Fruit fly (Drosophila melanogaster) whole organism, adult: ENCODE measurements around the gene ect.

Source experiments
- CG11617 ChIP-seq: fragments of 200-800 bp; sonication (Bioruptor generic); optimal IDR thresholded peaks from 2 replicates; lab custom pipeline; 2017; ENCODE audit warnings: mild to moderate bottlenecking, missing biosample characterization, missing genetic modification reagents, missing genetic modification characterization
- CG12768 ChIP-seq: fragments of 200-800 bp; sonication (Bioruptor generic); optimal IDR thresholded peaks from 2 replicates; lab custom pipeline; 2017; ENCODE audit warnings: missing biosample characterization, missing genetic modification characterization, mild to moderate bottlenecking, moderate library complexity, missing genetic modification reagents
- CG14711 ChIP-seq: fragments of 200-800 bp; sonication (Bioruptor generic); optimal IDR thresholded peaks from 2 replicates; lab custom pipeline; 2018; ENCODE audit warnings: missing biosample characterization, mild to moderate bottlenecking, missing genetic modification characterization, moderate library complexity
- CG1620 ChIP-seq: fragments of 200-800 bp; sonication (Bioruptor generic); optimal IDR thresholded peaks from 2 replicates; lab custom pipeline; 2016; ENCODE audit warnings: missing biosample characterization, missing genetic modification characterization
- CG33017 ChIP-seq: fragments of 200-800 bp; sonication (Bioruptor generic); optimal IDR thresholded peaks from 2 replicates; lab custom pipeline; 2018; ENCODE audit warnings: missing biosample characterization, mild to moderate bottlenecking, missing genetic modification characterization, moderate library complexity
- CG5204 ChIP-seq: fragments of 200-800 bp; sonication (Bioruptor generic); optimal IDR thresholded peaks from 2 replicates; lab custom pipeline; 2016; ENCODE audit warnings: missing biosample characterization, missing genetic modification characterization
- CG7045 ChIP-seq: fragments of 200-800 bp; sonication (Bioruptor generic); optimal IDR thresholded peaks from 2 replicates; lab custom pipeline; 2017; ENCODE audit warnings: missing biosample characterization, mild to moderate bottlenecking, missing genetic modification characterization
- CG7101 ChIP-seq: fragments of 200-800 bp; sonication (Bioruptor generic); optimal IDR thresholded peaks from 2 replicates; lab custom pipeline; 2018; ENCODE audit warnings: missing biosample characterization, mild to moderate bottlenecking, missing genetic modification characterization, moderate library complexity
- Clk ChIP-seq: fragments of 200-800 bp; sonication (Bioruptor generic); optimal IDR thresholded peaks from 2 replicates; lab custom pipeline; 2017; ENCODE audit warnings: missing biosample characterization, missing genetic modification characterization
- Crg-1 ChIP-seq: fragments of 200-800 bp; sonication (Bioruptor generic); optimal IDR thresholded peaks from 2 replicates; lab custom pipeline; 2016; ENCODE audit warnings: missing biosample characterization, missing genetic modification characterization
- Hr96 ChIP-seq: fragments of 200-800 bp; sonication (Bioruptor generic); optimal IDR thresholded peaks from 2 replicates; lab custom pipeline; 2016; ENCODE audit warnings: missing biosample characterization, missing genetic modification characterization
- Mnt ChIP-seq: fragments of 200-800 bp; sonication (Bioruptor generic); optimal IDR thresholded peaks from 2 replicates; lab custom pipeline; 2016; ENCODE audit warnings: missing biosample characterization, mild to moderate bottlenecking, missing genetic modification characterization
- bab1 ChIP-seq: fragments of 200-800 bp; sonication (Bioruptor generic); optimal IDR thresholded peaks from 3 replicates; lab custom pipeline; 2019; ENCODE audit warnings: missing biosample characterization, mild to moderate bottlenecking, missing genetic modification characterization, moderate library complexity
- cic ChIP-seq: fragments of 200-800 bp; sonication (Bioruptor generic); optimal IDR thresholded peaks from 2 replicates; lab custom pipeline; 2017; ENCODE audit warnings: missing biosample characterization, mild to moderate bottlenecking, missing genetic modification characterization, moderate library complexity
- cnc ChIP-seq, 2 experiments: fragments of >200 bp; optimal IDR thresholded peaks; 2 replicates each; lab custom pipeline; 2017
- kay ChIP-seq: fragments of 200-800 bp; sonication (Bioruptor generic); peaks from one replicate; lab custom pipeline; 2016; ENCODE audit warnings: missing biosample characterization, missing genetic modification characterization, borderline replicate concordance
- ovo ChIP-seq: fragments of 200-800 bp; sonication (Bioruptor generic); optimal IDR thresholded peaks from 2 replicates; lab custom pipeline; 2016; ENCODE audit warnings: missing biosample characterization, missing genetic modification characterization
- pad ChIP-seq: fragments of 200-800 bp; sonication (Bioruptor generic); optimal IDR thresholded peaks from 3 replicates; lab custom pipeline; 2017; ENCODE audit warnings: missing biosample characterization, missing genetic modification characterization, mild to moderate bottlenecking, moderate library complexity, missing genetic modification reagents
- tj ChIP-seq: fragments of 200-800 bp; sonication (Bioruptor generic); optimal IDR thresholded peaks from 3 replicates; lab custom pipeline; 2017; ENCODE audit warnings: missing biosample characterization, mild to moderate bottlenecking, missing genetic modification characterization, moderate library complexity
- toe ChIP-seq: fragments of 200-800 bp; sonication (Bioruptor generic); optimal IDR thresholded peaks from 2 replicates; lab custom pipeline; 2016; ENCODE audit warnings: missing biosample characterization, missing genetic modification characterization

The ect gene

DNA sequence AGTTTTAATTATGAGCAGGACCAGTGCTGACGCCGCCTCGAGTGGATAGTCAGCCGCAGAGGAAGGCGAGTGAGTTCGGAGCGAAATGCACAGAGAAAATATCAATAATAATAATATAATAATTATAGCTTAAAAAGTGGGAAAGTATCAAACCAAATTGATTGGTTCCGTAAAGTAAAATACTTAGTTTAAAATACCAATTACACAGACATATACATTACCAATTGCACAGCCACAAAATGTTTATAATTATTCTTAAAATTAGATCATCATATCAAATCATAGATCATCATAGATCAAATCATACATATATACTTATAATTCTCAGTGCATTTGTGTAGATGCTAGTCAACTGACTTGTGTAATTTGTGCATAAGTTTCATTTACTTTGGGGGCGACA is 36.9 kb upstream of the ect start:
- TF ChIP-seq bab1 (GFP tag; lab: Kevin White, UChicago) (no peak), CG12768 (GFP tag; lab: Kevin White, UChicago) (no peak), Mnt (no peak), ovo (GFP tag; lab: Kevin White, UChicago) (no peak), CG33017 (tag; lab: Kevin White, UChicago) (no peak), tj (GFP tag; lab: Kevin White, UChicago) (no peak), CG14711 (no peak), CG11617 (no peak), toe (no peak), CG5204 (no peak), CG7101 (tag; lab: Kevin White, UChicago) (no peak), CG1620 (GFP tag; lab: Kevin White, UChicago) (no peak), cic (GFP tag; lab: Kevin White, UChicago) (no peak), kay (GFP tag; lab: Kevin White, UChicago) (no peak), Clk (GFP tag; lab: Kevin White, UChicago) (no peak), Hr96 (GFP tag; lab: Kevin White, UChicago) (no peak), Crg-1 (no peak)

dm6 chr3L:10233025-10233424 is 31.4 kb upstream of the ect start:
- TF ChIP-seq cnc (optimal IDR thresholded peaks at IDR 0.05; lab: Kevin White, UChicago) (no peak), CG14711 (no peak), CG7101 (tag; lab: Kevin White, UChicago) (no peak)

DNA sequence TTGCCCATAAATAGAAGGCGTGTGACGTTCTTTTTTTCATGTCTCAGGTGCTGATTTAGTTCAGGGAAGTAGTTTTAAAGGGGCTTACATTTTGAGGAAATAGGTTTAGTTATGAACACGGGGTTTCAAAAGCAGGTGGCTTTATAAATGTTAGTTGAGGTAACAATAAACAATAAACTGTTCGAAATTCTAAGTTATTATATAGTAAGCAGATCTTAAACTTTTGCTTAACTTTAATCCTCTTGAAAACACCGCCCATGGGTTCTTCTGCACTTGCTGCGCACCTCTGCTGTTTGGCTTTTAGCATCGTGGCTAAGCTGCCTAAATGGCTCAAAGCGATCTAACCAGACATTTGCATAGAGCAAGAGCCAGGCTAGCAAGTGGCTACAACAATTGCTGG is 28.9 kb upstream of the ect start:
- TF ChIP-seq CG11617 (no peak), bab1 (GFP tag; lab: Kevin White, UChicago) (no peak), CG12768 (GFP tag; lab: Kevin White, UChicago) (no peak), CG33017 (tag; lab: Kevin White, UChicago) (no peak), CG7101 (tag; lab: Kevin White, UChicago) (no peak), CG1620 (GFP tag; lab: Kevin White, UChicago) (no peak)

DNA sequence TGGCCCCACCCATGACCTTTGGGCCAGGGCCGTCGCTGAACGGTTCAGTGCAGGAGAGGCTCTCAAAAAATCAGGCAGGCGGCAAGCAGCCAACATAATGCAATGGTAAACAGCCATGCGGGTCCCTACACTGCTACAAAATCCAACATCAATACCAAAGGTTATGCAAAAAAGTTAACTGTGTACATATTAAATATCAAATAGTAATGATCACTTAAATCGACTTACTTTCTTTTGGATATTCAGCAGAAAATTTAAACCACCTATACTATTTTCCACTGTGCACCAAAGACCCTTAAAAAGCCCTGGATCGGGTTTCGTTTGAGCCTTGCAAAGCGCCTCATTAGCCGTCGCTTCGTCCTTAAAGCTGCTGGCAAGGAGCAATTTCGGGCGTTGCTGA is 25.5 kb upstream of the ect start:
- no peak for TF ChIP-seq kay (GFP tag; lab: Kevin White, UChicago)
- TF ChIP-seq cnc (optimal IDR thresholded peaks at IDR 0.05; lab: Kevin White, UChicago): no peak

DNA sequence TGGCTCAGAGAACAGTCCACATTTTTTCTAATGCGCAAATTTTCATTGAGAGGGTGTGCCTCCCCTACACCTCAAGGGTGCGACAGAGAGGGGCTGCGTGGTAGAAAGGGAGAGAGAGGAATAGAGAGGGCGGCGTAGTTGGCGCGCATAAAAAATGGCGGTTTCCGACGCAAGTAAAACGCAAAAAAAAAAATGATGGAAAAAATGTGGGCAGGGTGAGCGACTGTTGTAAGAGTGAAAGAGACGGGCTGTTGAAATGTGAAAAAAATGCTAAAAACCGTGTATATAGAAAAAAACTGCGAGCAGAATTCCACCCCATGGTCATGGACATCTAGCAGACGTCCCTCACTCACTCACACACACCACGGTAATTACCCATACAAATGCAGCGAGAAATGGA is 24.4 kb upstream of the ect start:
- TF ChIP-seq CG12768 (GFP tag; lab: Kevin White, UChicago): no peak
- TF ChIP-seq tj (GFP tag; lab: Kevin White, UChicago): no peak
- no peak for TF ChIP-seq CG7045 (GFP tag; lab: Kevin White, UChicago)
- no peak for TF ChIP-seq toe
- no peak for TF ChIP-seq cnc (optimal IDR thresholded peaks at IDR 0.05; lab: Kevin White, UChicago)
- TF ChIP-seq Crg-1: no peak
- no peak for TF ChIP-seq CG7101 (tag; lab: Kevin White, UChicago)
- no peak for TF ChIP-seq ovo (GFP tag; lab: Kevin White, UChicago)

DNA sequence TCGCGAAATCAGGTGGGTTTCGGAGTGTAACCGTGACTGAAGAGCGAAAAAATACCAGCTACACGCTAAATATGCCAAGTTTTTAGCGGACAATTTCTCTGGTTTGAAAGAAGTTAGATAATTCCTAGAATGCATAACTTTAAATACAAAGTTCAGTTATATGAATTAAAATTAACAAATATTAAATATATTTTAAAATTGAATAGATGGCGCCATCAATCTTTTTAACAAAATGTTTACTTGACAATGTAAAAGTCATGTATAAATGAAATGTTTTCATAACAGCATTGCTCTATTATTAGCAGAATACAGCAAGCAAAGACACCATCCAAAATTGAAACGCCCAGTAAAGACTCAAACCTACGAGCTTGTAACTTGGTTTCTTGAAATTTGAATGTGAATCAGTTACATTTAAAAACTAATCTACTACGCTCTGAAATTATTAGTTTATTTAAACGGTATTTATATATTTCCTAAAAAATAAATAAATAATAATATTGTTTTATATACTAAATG is 23.6 kb upstream of the ect start, which contains the start of gene scramb1:
scramb1 (minus strand) TSS at position 27 of the 516 bp plus-strand sequence.
- TF ChIP-seq toe: no peak
- TF ChIP-seq bab1 (GFP tag; lab: Kevin White, UChicago): no peak
- TF ChIP-seq CG33017 (tag; lab: Kevin White, UChicago): no peak
- no peak for TF ChIP-seq Hr96 (GFP tag; lab: Kevin White, UChicago)
- TF ChIP-seq cnc (optimal IDR thresholded peaks at IDR 0.05; lab: Kevin White, UChicago): no peak
- TF ChIP-seq Crg-1: no peak

DNA sequence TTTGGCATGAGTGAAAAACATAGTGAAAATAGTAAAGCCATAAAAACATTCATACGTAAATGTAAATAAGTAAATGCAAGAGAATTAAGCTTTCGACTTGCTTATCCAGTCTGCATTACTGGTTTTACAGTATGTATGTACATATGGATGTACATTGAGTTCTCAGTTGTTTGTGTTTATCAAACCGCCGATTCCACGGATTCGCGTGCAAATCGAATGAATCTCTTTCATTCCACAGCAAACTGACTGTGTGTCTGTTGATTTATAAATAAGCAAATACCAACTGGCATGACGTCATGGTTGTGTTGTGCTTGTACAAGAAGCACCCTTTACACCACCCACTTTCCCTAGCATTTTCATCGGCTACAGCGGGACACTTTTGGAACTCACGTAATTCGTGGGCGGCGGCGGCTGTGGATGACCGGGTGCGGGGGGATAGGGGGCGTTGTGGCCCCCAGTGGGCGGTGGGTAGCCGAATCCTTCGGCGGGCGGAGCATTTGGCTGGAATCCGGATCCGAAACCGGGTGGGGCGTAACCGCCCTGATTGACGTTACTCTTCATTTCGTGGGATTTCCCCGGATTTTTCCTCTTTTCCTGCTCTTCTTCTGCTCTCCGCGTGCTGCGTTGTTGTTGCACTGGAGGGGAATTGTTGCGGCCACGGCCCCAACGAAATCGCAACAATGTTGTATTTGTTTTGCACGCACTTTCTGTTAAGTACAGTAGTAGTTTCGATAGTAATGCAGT is 23.0 kb upstream of the ect start:
- TF ChIP-seq ovo (GFP tag; lab: Kevin White, UChicago): no peak
- no peak for TF ChIP-seq CG14711
- TF ChIP-seq CG11617: no peak
- no peak for TF ChIP-seq Mnt
- no peak for TF ChIP-seq Hr96 (GFP tag; lab: Kevin White, UChicago)
- TF ChIP-seq cnc (optimal IDR thresholded peaks at IDR 0.05; lab: Kevin White, UChicago): no peak

dm6 chr3L:10223397-10223796 is 21.8 kb upstream of the ect start:
- no peak for TF ChIP-seq CG12768 (GFP tag; lab: Kevin White, UChicago)
- no peak for TF ChIP-seq ovo (GFP tag; lab: Kevin White, UChicago)
- no peak for TF ChIP-seq cic (GFP tag; lab: Kevin White, UChicago)
- no peak for TF ChIP-seq Crg-1
- no peak for TF ChIP-seq Mnt
- TF ChIP-seq CG5204: no peak
- TF ChIP-seq CG1620 (GFP tag; lab: Kevin White, UChicago): no peak
- no peak for TF ChIP-seq toe
- TF ChIP-seq bab1 (GFP tag; lab: Kevin White, UChicago): no peak
- TF ChIP-seq CG33017 (tag; lab: Kevin White, UChicago): no peak
- no peak for TF ChIP-seq pad (GFP tag; lab: Kevin White, UChicago)
- TF ChIP-seq Clk (GFP tag; lab: Kevin White, UChicago): no peak
- no peak for TF ChIP-seq kay (GFP tag; lab: Kevin White, UChicago)
- no peak for TF ChIP-seq CG14711
